Fruit fly (Drosophila melanogaster) whole organism, prepupa: ENCODE data around the gene Cks85A.

Experiments used
- CG31627 ChIP-seq: fragments of 200-800 bp; sonication (Bioruptor generic); optimal IDR thresholded peaks from 3 replicates; lab custom pipeline; 2016; ENCODE audit warnings: missing biosample characterization, missing genetic modification characterization
- CG7368 ChIP-seq: fragments of 200-800 bp; sonication (Bioruptor generic); optimal IDR thresholded peaks from 3 replicates; lab custom pipeline; 2016; ENCODE audit warnings: missing biosample characterization, missing genetic modification characterization
- Gug ChIP-seq: fragments of 200-800 bp; sonication (Bioruptor generic); IDR thresholded peaks from 2 replicates; pipeline ENCODE4 v1.3.6; 2022; ENCODE audit warnings: missing biosample characterization, missing genetic modification characterization
- Hr39 ChIP-seq: fragments of 200-800 bp; sonication (Bioruptor generic); optimal IDR thresholded peaks from 2 replicates; lab custom pipeline; 2016; ENCODE audit warnings: missing biosample characterization, missing genetic modification characterization
- OdsH ChIP-seq: fragments of 200-800 bp; sonication (Bioruptor generic); optimal IDR thresholded peaks from 3 replicates; lab custom pipeline; 2016; ENCODE audit warnings: missing biosample characterization, missing genetic modification characterization

- TF ChIP-seq Gug = peak; percentile 50
- TF ChIP-seq OdsH (GFP tag; lab: Kevin White, UChicago) = peak; percentile 86
- TF ChIP-seq Hr39 (GFP tag; lab: Kevin White, UChicago) = peak; percentile 74
- peak; percentile 79 for TF ChIP-seq CG31627 (GFP tag; lab: Kevin White, UChicago)
- TF ChIP-seq CG7368 (GFP tag; lab: Kevin White, UChicago) = peak; percentile 69
Measured at dm6 chr3R:8747871-8748775, 29.9 kb upstream of the Cks85A start.
